Fruit fly (Drosophila melanogaster): Measurements from ENCODE around the gene isoQC.

Gene isoQC

dm6 chr3L:20470991-20471498 is 3.2 kb upstream of the isoQC start:
- TF ChIP-seq Sin3A (optimal IDR thresholded peaks at IDR 0.05) = no peak
- no peak for TF ChIP-seq Myc (optimal IDR thresholded peaks at IDR 0.05)
- no peak for TF ChIP-seq psq (optimal IDR thresholded peaks at IDR 0.05)
- no peak for TF ChIP-seq h (optimal IDR thresholded peaks at IDR 0.05)
- no peak for TF ChIP-seq insv (optimal IDR thresholded peaks at IDR 0.05)
- no peak for TF ChIP-seq ttk (optimal IDR thresholded peaks at IDR 0.05)

dm6 chr3L:20471499-20472313 is 2.6 kb upstream of the isoQC start:
- no peak for TF ChIP-seq ttk (optimal IDR thresholded peaks at IDR 0.05)
- no peak for TF ChIP-seq psq (optimal IDR thresholded peaks at IDR 0.05)
- no peak for TF ChIP-seq Sin3A (optimal IDR thresholded peaks at IDR 0.05)
- no peak for TF ChIP-seq insv (optimal IDR thresholded peaks at IDR 0.05)
- no peak for TF ChIP-seq Myc (optimal IDR thresholded peaks at IDR 0.05)
- TF ChIP-seq h (optimal IDR thresholded peaks at IDR 0.05) = no peak

- no peak for TF ChIP-seq Myc (optimal IDR thresholded peaks at IDR 0.05)
- TF ChIP-seq insv (optimal IDR thresholded peaks at IDR 0.05) = no peak
- TF ChIP-seq psq (optimal IDR thresholded peaks at IDR 0.05) = no peak
- no peak for TF ChIP-seq ttk (optimal IDR thresholded peaks at IDR 0.05)
- TF ChIP-seq Sin3A (optimal IDR thresholded peaks at IDR 0.05) = no peak
- no peak for TF ChIP-seq h (optimal IDR thresholded peaks at IDR 0.05)
Measured at dm6 chr3L:20472607-20473006, 1.7 kb upstream of the isoQC start.

dm6 chr3L:20473021-20473799 is 1.1 kb upstream of the isoQC start, which contains the start of the genes CG32428 and CG5969:
Gene CG32428 (minus strand): TSS chr3L:20473723.
Gene CG5969 (plus strand): TSS chr3L:20473783.
- TF ChIP-seq Sin3A (optimal IDR thresholded peaks at IDR 0.05) (no peak), h (optimal IDR thresholded peaks at IDR 0.05) (no peak), ttk (optimal IDR thresholded peaks at IDR 0.05) (no peak), Myc (optimal IDR thresholded peaks at IDR 0.05) (no peak), insv (optimal IDR thresholded peaks at IDR 0.05) (no peak)

dm6 chr3L:20474789-20475208 is 533 bp downstream of the isoQC start:
- TF ChIP-seq Sin3A (optimal IDR thresholded peaks at IDR 0.05) (no peak), Myc (optimal IDR thresholded peaks at IDR 0.05) (no peak)

- TF ChIP-seq insv (optimal IDR thresholded peaks at IDR 0.05) (no peak), Sin3A (optimal IDR thresholded peaks at IDR 0.05) (no peak), Myc (optimal IDR thresholded peaks at IDR 0.05) (no peak), h (optimal IDR thresholded peaks at IDR 0.05) (no peak), ttk (optimal IDR thresholded peaks at IDR 0.05) (no peak), psq (optimal IDR thresholded peaks at IDR 0.05) (no peak)
Measured at dm6 chr3L:20487649-20488048, 13.4 kb downstream of the isoQC start.

- TF ChIP-seq psq (optimal IDR thresholded peaks at IDR 0.05) (no peak), h (optimal IDR thresholded peaks at IDR 0.05) (no peak), ttk (optimal IDR thresholded peaks at IDR 0.05) (no peak), Sin3A (optimal IDR thresholded peaks at IDR 0.05) (no peak), Myc (optimal IDR thresholded peaks at IDR 0.05) (no peak), insv (optimal IDR thresholded peaks at IDR 0.05) (no peak)
Measured at dm6 chr3L:20491525-20492132, 17.4 kb downstream of the isoQC start, which contains the start of gene ND-39. Gene ND-39 (plus strand): TSS chr3L:20492082.

- TF ChIP-seq ttk (optimal IDR thresholded peaks at IDR 0.05) (no peak), Myc (optimal IDR thresholded peaks at IDR 0.05) (no peak), Sin3A (optimal IDR thresholded peaks at IDR 0.05) (no peak), h (optimal IDR thresholded peaks at IDR 0.05) (no peak), insv (optimal IDR thresholded peaks at IDR 0.05) (no peak), psq (optimal IDR thresholded peaks at IDR 0.05) (no peak)
Measured at dm6 chr3L:20493417-20494261, 19.4 kb downstream of the isoQC start.

- no peak for TF ChIP-seq Sin3A (optimal IDR thresholded peaks at IDR 0.05)
- no peak for TF ChIP-seq psq (optimal IDR thresholded peaks at IDR 0.05)
- TF ChIP-seq ttk (optimal IDR thresholded peaks at IDR 0.05) = no peak
- TF ChIP-seq Myc (optimal IDR thresholded peaks at IDR 0.05) = no peak
- no peak for TF ChIP-seq insv (optimal IDR thresholded peaks at IDR 0.05)
- no peak for TF ChIP-seq h (optimal IDR thresholded peaks at IDR 0.05)
Measured at dm6 chr3L:20494262-20494601, 20.0 kb downstream of the isoQC start.

- TF ChIP-seq ttk (optimal IDR thresholded peaks at IDR 0.05) = no peak
- no peak for TF ChIP-seq Myc (optimal IDR thresholded peaks at IDR 0.05)
- no peak for TF ChIP-seq psq (optimal IDR thresholded peaks at IDR 0.05)
- TF ChIP-seq Sin3A (optimal IDR thresholded peaks at IDR 0.05) = no peak
- TF ChIP-seq h (optimal IDR thresholded peaks at IDR 0.05) = no peak
- TF ChIP-seq insv (optimal IDR thresholded peaks at IDR 0.05) = no peak
Measured at dm6 chr3L:20494780-20495591, 20.7 kb downstream of the isoQC start, which contains the start of gene ZnT77C. Gene ZnT77C (minus strand): TSS chr3L:20494921.
